Fruit fly (Drosophila melanogaster) whole organism, embryonic: ENCODE data around the gene RluA-1.

Experiments used
- Bdp1 ChIP-seq: fragments of 200-800 bp; sonication (Bioruptor generic); optimal IDR thresholded peaks from 3 replicates; lab custom pipeline; 2016; ENCODE audit warnings: missing biosample characterization, missing genetic modification characterization
- CG1233 ChIP-seq: fragments of 200-800 bp; sonication (Bioruptor generic); optimal IDR thresholded peaks from 4 replicates; lab custom pipeline; 2018; ENCODE audit warnings: missing biosample characterization, mild to moderate bottlenecking, missing genetic modification characterization
- CG13287 ChIP-seq: fragments of 200-800 bp; sonication (Bioruptor generic); IDR thresholded peaks from 2 replicates; pipeline ENCODE4 v1.3.6; 2022; ENCODE audit warnings: missing biosample characterization, missing genetic modification characterization; ENCODE audit not compliant: partially characterized antibody
- CG17802 ChIP-seq: fragments of 200-800 bp; sonication (Bioruptor generic); optimal IDR thresholded peaks from 2 replicates; lab custom pipeline; 2018; ENCODE audit warnings: missing biosample characterization, mild to moderate bottlenecking, missing genetic modification characterization, moderate library complexity
- CG18764 ChIP-seq: fragments of 200-800 bp; sonication (Bioruptor generic); optimal IDR thresholded peaks from 3 replicates; lab custom pipeline; 2016; ENCODE audit warnings: missing biosample characterization, missing genetic modification characterization
- CG2116 ChIP-seq: fragments of 200-800 bp; sonication (Bioruptor generic); optimal IDR thresholded peaks from 3 replicates; lab custom pipeline; 2018; ENCODE audit warnings: missing biosample characterization, mild to moderate bottlenecking, missing genetic modification characterization
- CG2129 ChIP-seq: fragments of 200-800 bp; sonication (Bioruptor generic); IDR thresholded peaks from 2 replicates; pipeline ENCODE4 v1.3.6; 2022; ENCODE audit warnings: missing biosample characterization, missing genetic modification characterization; ENCODE audit not compliant: partially characterized antibody
- CG34224 ChIP-seq: fragments of 200-800 bp; sonication (Bioruptor generic); IDR thresholded peaks from 3 replicates; pipeline ENCODE4 v1.3.6; 2022; ENCODE audit warnings: missing biosample characterization, missing genetic modification characterization; ENCODE audit not compliant: partially characterized antibody
- CG5245 ChIP-seq: fragments of 200-800 bp; sonication (Bioruptor generic); optimal IDR thresholded peaks from 3 replicates; lab custom pipeline; 2016; ENCODE audit warnings: missing biosample characterization, missing genetic modification characterization
- CG6654 ChIP-seq: fragments of 200-800 bp; sonication (Bioruptor generic); optimal IDR thresholded peaks from 2 replicates; lab custom pipeline; 2017; ENCODE audit warnings: missing biosample characterization, mild to moderate bottlenecking, missing genetic modification characterization
- CG6813 ChIP-seq: fragments of 200-800 bp; sonication (Bioruptor generic); optimal IDR thresholded peaks from 2 replicates; lab custom pipeline; 2017; ENCODE audit warnings: missing biosample characterization, missing genetic modification characterization, mild to moderate bottlenecking, moderate library complexity, missing genetic modification reagents
- CG7963 ChIP-seq: fragments of 200-800 bp; sonication (Bioruptor generic); IDR thresholded peaks from 3 replicates; pipeline ENCODE4 v1.3.6; 2022; ENCODE audit warnings: missing biosample characterization, missing genetic modification characterization; ENCODE audit not compliant: partially characterized antibody
- CG8924 ChIP-seq: fragments of 200-800 bp; optimal IDR thresholded peaks from 3 replicates; lab custom pipeline; 2019; ENCODE audit warnings: missing biosample characterization, mild to moderate bottlenecking, missing genetic modification characterization, moderate library complexity
- CG9437 ChIP-seq: fragments of 200-800 bp; sonication (Bioruptor generic); optimal IDR thresholded peaks from 2 replicates; lab custom pipeline; 2018; ENCODE audit warnings: missing biosample characterization, mild to moderate bottlenecking, missing genetic modification characterization
- CTCF ChIP-seq: fragments of 200-800 bp; sonication (Bioruptor generic); optimal IDR thresholded peaks from 2 replicates; lab custom pipeline; 2017; ENCODE audit warnings: missing biosample characterization, mild to moderate bottlenecking, missing genetic modification characterization, moderate library complexity
- CoRest ChIP-seq: fragments of 200-800 bp; sonication (Bioruptor generic); optimal IDR thresholded peaks from 3 replicates; lab custom pipeline; 2018; ENCODE audit warnings: missing biosample characterization, mild to moderate bottlenecking, missing genetic modification characterization, moderate library complexity
- Dp ChIP-seq: fragments of 200-800 bp; sonication (Bioruptor generic); optimal IDR thresholded peaks from 2 replicates; lab custom pipeline; 2018; ENCODE audit warnings: missing biosample characterization, mild to moderate bottlenecking, missing genetic modification characterization, moderate library complexity
- E2f2 ChIP-seq: fragments of 200-800 bp; sonication (Bioruptor generic); IDR thresholded peaks from 2 replicates; pipeline ENCODE4 v1.3.6; 2022; ENCODE audit warnings: missing biosample characterization, missing genetic modification characterization
- Gsc ChIP-seq: fragments of 200-800 bp; sonication (Bioruptor generic); IDR thresholded peaks from 2 replicates; pipeline ENCODE4 v1.3.6; 2022; ENCODE audit warnings: missing biosample characterization, missing genetic modification characterization
- HHEX ChIP-seq: fragments of 200-800 bp; sonication (Bioruptor generic); optimal IDR thresholded peaks from 3 replicates; lab custom pipeline; 2017; ENCODE audit warnings: missing biosample characterization, mild to moderate bottlenecking, missing genetic modification characterization, missing genetic modification reagents
- HmgZ ChIP-seq: fragments of 200-800 bp; sonication (Bioruptor generic); optimal IDR thresholded peaks from 2 replicates; lab custom pipeline; 2018; ENCODE audit warnings: missing biosample characterization, mild to moderate bottlenecking, missing genetic modification characterization
- MBD-R2 ChIP-seq: fragments of 200-800 bp; sonication (Bioruptor generic); IDR thresholded peaks from 2 replicates; pipeline ENCODE4 v1.3.6; 2022; ENCODE audit warnings: missing biosample characterization, missing genetic modification characterization
- Mad ChIP-seq: fragments of 200-800 bp; sonication (Bioruptor generic); optimal IDR thresholded peaks from 2 replicates; lab custom pipeline; 2016; ENCODE audit warnings: missing biosample characterization, missing genetic modification characterization
- Nf-YC ChIP-seq: fragments of 200-800 bp; optimal IDR thresholded peaks from 3 replicates; lab custom pipeline; 2019; ENCODE audit warnings: missing biosample characterization, mild to moderate bottlenecking, missing genetic modification characterization, moderate library complexity
- Scr ChIP-seq: fragments of 200-800 bp; sonication (Bioruptor generic); IDR thresholded peaks from 2 replicates; pipeline ENCODE4 v1.3.6; 2022; ENCODE audit warnings: missing biosample characterization, missing genetic modification characterization; ENCODE audit not compliant: partially characterized antibody
- Side ChIP-seq: fragments of 200-800 bp; sonication (Bioruptor generic); optimal IDR thresholded peaks from 2 replicates; lab custom pipeline; 2016; ENCODE audit warnings: missing biosample characterization, missing genetic modification characterization
- Spps ChIP-seq: fragments of 200-800 bp; sonication (Bioruptor generic); optimal IDR thresholded peaks from 2 replicates; lab custom pipeline; 2018; ENCODE audit warnings: missing biosample characterization, mild to moderate bottlenecking, missing genetic modification characterization
- Sry-δ ChIP-seq: fragments of 200-800 bp; sonication (Bioruptor generic); optimal IDR thresholded peaks from 2 replicates; lab custom pipeline; 2016; ENCODE audit warnings: missing biosample characterization, missing genetic modification characterization
- br ChIP-seq: fragments of >200 bp; optimal IDR thresholded peaks from 2 replicates; lab custom pipeline; 2017
- ci ChIP-seq: fragments of 200-800 bp; sonication (Bioruptor generic); IDR thresholded peaks from 3 replicates; pipeline ENCODE4 v1.3.6; 2022; ENCODE audit warnings: missing biosample characterization, missing genetic modification characterization
- croc ChIP-seq: fragments of 200-800 bp; sonication (Bioruptor generic); conservative IDR thresholded peaks from 3 replicates; pipeline ENCODE4 v1.3.6; 2022; ENCODE audit warnings: missing biosample characterization, missing genetic modification characterization
- disco-r ChIP-seq: fragments of 200-800 bp; sonication (Bioruptor generic); optimal IDR thresholded peaks from 2 replicates; lab custom pipeline; 2016; ENCODE audit warnings: missing biosample characterization, missing genetic modification characterization
- dmrt11E ChIP-seq: fragments of 200-800 bp; sonication (Bioruptor generic); optimal IDR thresholded peaks from 3 replicates; lab custom pipeline; 2018; ENCODE audit warnings: missing biosample characterization, mild to moderate bottlenecking, missing genetic modification characterization, moderate library complexity
- dmrt99B ChIP-seq: fragments of 200-800 bp; sonication (Bioruptor generic); optimal IDR thresholded peaks from 2 replicates; lab custom pipeline; 2018; ENCODE audit warnings: missing biosample characterization, mild to moderate bottlenecking, missing genetic modification characterization, moderate library complexity
- ftz-f1 ChIP-seq: fragments of 200-800 bp; sonication (Bioruptor generic); optimal IDR thresholded peaks from 2 replicates; lab custom pipeline; 2016; ENCODE audit warnings: missing biosample characterization, missing genetic modification characterization
- ham ChIP-seq: fragments of 200-800 bp; sonication (Bioruptor generic); IDR thresholded peaks from 2 replicates; pipeline ENCODE4 v1.3.6; 2022; ENCODE audit warnings: missing biosample characterization, missing genetic modification characterization
- hbn ChIP-seq: fragments of 200-800 bp; sonication (Bioruptor generic); IDR thresholded peaks from 2 replicates; pipeline ENCODE4 v1.3.6; 2022; ENCODE audit warnings: missing biosample characterization, missing genetic modification characterization; ENCODE audit not compliant: partially characterized antibody
- kni ChIP-seq: fragments of 200-800 bp; sonication (Bioruptor generic); optimal IDR thresholded peaks from 3 replicates; lab custom pipeline; 2017; ENCODE audit warnings: mild to moderate bottlenecking, missing biosample characterization, missing genetic modification reagents, missing genetic modification characterization
- mam ChIP-seq: fragments of 200-800 bp; sonication (Bioruptor generic); optimal IDR thresholded peaks from 3 replicates; lab custom pipeline; 2016; ENCODE audit warnings: missing biosample characterization, missing genetic modification characterization
- nau ChIP-seq: fragments of 200-800 bp; sonication (Bioruptor generic); optimal IDR thresholded peaks from 3 replicates; lab custom pipeline; 2017; ENCODE audit warnings: missing biosample characterization, mild to moderate bottlenecking, missing genetic modification characterization, missing genetic modification reagents
- nerfin-1 ChIP-seq: fragments of 200-800 bp; sonication (Bioruptor generic); optimal IDR thresholded peaks from 3 replicates; lab custom pipeline; 2019; ENCODE audit warnings: missing biosample characterization, mild to moderate bottlenecking, missing genetic modification characterization, moderate library complexity
- nerfin-2 ChIP-seq: fragments of 200-800 bp; sonication (Bioruptor generic); IDR thresholded peaks from 2 replicates; pipeline ENCODE4 v1.3.6; 2022; ENCODE audit warnings: missing biosample characterization, missing genetic modification characterization; ENCODE audit not compliant: partially characterized antibody
- nom ChIP-seq: fragments of 200-800 bp; sonication (Bioruptor generic); optimal IDR thresholded peaks from 2 replicates; lab custom pipeline; 2017; ENCODE audit warnings: missing biosample characterization, missing genetic modification characterization, mild to moderate bottlenecking, moderate library complexity, missing genetic modification reagents
- pita ChIP-seq: fragments of 200-800 bp; sonication (Bioruptor generic); optimal IDR thresholded peaks from 2 replicates; lab custom pipeline; 2017; ENCODE audit warnings: missing biosample characterization, mild to moderate bottlenecking, missing genetic modification characterization
- row ChIP-seq: fragments of 200-800 bp; sonication (Bioruptor generic); IDR thresholded peaks from 3 replicates; pipeline ENCODE4 v1.3.6; 2022; ENCODE audit warnings: missing biosample characterization, missing genetic modification characterization
- sc ChIP-seq, 3 experiments: fragments of >200 bp in 2 of 3; fragments of 200-800 bp in 1 of 3; sonication (Bioruptor generic) in 1 of 3; optimal IDR thresholded peaks; 2 replicates in 2 of 3; 3 replicates in 1 of 3; lab custom pipeline; 2017; ENCODE audit warnings: mild to moderate bottlenecking in 1 of 3, missing biosample characterization in 1 of 3, missing genetic modification characterization in 1 of 3, missing genetic modification reagents in 1 of 3
- stwl ChIP-seq: fragments of 200-800 bp; sonication (Bioruptor generic); optimal IDR thresholded peaks from 3 replicates; lab custom pipeline; 2018; ENCODE audit warnings: missing biosample characterization, mild to moderate bottlenecking, missing genetic modification characterization, moderate library complexity
- sug ChIP-seq: fragments of 200-800 bp; optimal IDR thresholded peaks from 2 replicates; lab custom pipeline; 2019; ENCODE audit warnings: missing biosample characterization, mild to moderate bottlenecking, missing genetic modification characterization, moderate library complexity
- twi ChIP-seq: fragments of 200-800 bp; optimal IDR thresholded peaks from 2 replicates; lab custom pipeline; 2019; ENCODE audit warnings: missing biosample characterization, mild to moderate bottlenecking, missing genetic modification characterization, moderate library complexity
- zen2 ChIP-seq: fragments of 200-800 bp; sonication (Bioruptor generic); IDR thresholded peaks from 3 replicates; pipeline ENCODE4 v1.3.6; 2022; ENCODE audit warnings: missing biosample characterization, missing genetic modification characterization; ENCODE audit not compliant: partially characterized antibody

Gene RluA-1

DNA sequence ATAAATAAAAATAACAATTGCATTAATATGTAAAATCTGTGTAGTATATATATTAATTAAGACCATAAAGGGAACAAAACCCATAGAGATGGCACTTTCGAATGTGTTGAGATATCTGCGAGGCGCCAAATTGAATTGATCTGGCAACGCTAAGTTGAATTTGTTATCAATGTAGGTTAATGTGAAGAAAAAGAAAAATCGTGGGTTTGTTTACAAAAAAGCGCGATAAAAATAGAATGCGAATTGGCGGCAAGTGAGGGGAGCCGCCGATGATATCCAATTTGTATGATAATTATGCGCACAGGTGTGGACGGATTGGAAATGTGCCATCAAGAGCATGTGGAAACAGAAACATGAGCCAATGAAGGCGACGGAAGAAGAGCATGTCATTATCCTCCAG, 5.7 kb upstream of the RluA-1 start (continued):
- TF ChIP-seq Scr (GFP tag; lab: Robert Waterston, UW) (peak; percentile 54; the same call in 1 of the 2 replicates), CG34224 (GFP tag; lab: Robert Waterston, UW) (peak; percentile 46), CG1233 (GFP tag; lab: Kevin White, UChicago) (no peak), twi (tag; lab: Kevin White, UChicago) (no peak), pita (no peak), ftz-f1 (GFP tag; lab: Kevin White, UChicago) (no peak), stwl (tag; lab: Kevin White, UChicago) (peak; percentile 75), nerfin-2 (peak; percentile 11; the same call in 1 of the 2 replicates), Mad (GFP tag; lab: Kevin White, UChicago) (no peak), CG2129 (GFP tag; lab: Robert Waterston, UW) (no peak), nau (peak; percentile 31), CG17802 (tag; lab: Kevin White, UChicago) (no peak), zen2 (GFP tag; lab: Robert Waterston, UW) (no peak), CTCF (GFP tag; lab: Kevin White, UChicago) (peak; percentile 29), CG18764 (GFP tag; lab: Kevin White, UChicago) (no peak), CG13287 (GFP tag; lab: Robert Waterston, UW) (peak; percentile 74), Spps (tag; lab: Kevin White, UChicago) (no peak), kni (GFP tag; lab: Kevin White, UChicago) (peak; percentile 44), CG2116 (GFP tag; lab: Kevin White, UChicago) (peak; percentile 39), MBD-R2 (GFP tag; lab: Robert Waterston, UW) (peak; percentile 34; the same call in 1 of the 2 replicates), HmgZ (tag; lab: Kevin White, UChicago) (peak; percentile 26), CG9437 (GFP tag; lab: Kevin White, UChicago) (no peak), br (lab: Kevin White, UChicago) (no peak), HHEX (GFP tag; lab: Kevin White, UChicago) (no peak), CG6813 (GFP tag; lab: Kevin White, UChicago) (no peak), Nf-YC (no peak), Dp (GFP tag; lab: Kevin White, UChicago) (peak; percentile 99), ci (GFP tag; lab: Robert Waterston, UW) (0 out of 3 replicates have a peak, but pooled peaks have one; percentile 28)

DNA sequence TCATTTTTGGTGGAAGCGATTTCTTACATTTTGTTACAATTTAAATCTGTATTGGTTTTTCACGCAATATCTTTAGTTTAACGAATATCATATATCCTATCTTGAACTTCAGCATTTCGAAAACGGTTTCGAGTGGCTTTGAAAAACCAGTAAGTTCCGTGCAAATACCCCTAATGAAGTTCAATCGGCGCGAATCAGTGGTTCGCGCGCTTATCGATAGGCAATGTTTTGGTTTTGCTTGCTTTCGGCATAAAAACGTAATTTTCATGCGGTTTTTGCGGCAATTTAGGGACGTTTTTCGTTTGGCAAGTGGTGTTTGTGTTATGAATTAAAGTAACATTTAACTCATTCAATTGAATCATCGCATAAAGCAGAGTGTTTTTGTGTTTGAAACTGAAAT, 2.7 kb upstream of the RluA-1 start, which contains the start of gene RluA-2:
Gene RluA-2, plus strand, starts transcription at position 195 of the 400 bp plus-strand sequence.
- TF ChIP-seq disco-r (GFP tag; lab: Kevin White, UChicago) (no peak), sug (tag; lab: Kevin White, UChicago) (no peak), mam (GFP tag; lab: Kevin White, UChicago) (no peak), Side (GFP tag; lab: Kevin White, UChicago) (no peak), CoRest (tag; lab: Kevin White, UChicago) (no peak), nerfin-1 (tag; lab: Kevin White, UChicago) (no peak), hbn (GFP tag; lab: Robert Waterston, UW) (peak; percentile 15; the same call in 1 of the 2 replicates), dmrt11E (tag; lab: Kevin White, UChicago) (no peak), ham (GFP tag; lab: Robert Waterston, UW) (no peak), dmrt99B (tag; lab: Kevin White, UChicago) (no peak), row (0 out of 3 replicates have a peak, but pooled peaks have one; percentile 11), Bdp1 (GFP tag; lab: Kevin White, UChicago) (no peak), E2f2 (GFP tag; lab: Robert Waterston, UW) (peak; percentile 48), croc (GFP tag; lab: Robert Waterston, UW) (no peak), sc (optimal IDR thresholded peaks at IDR 0.05; lab: Kevin White, UChicago) (no peak), sc (GFP tag; optimal IDR thresholded peaks at IDR 0.05; lab: Kevin White, UChicago) (no peak), CG6654 (no peak), Gsc (no peak), Sry-δ (GFP tag; lab: Kevin White, UChicago) (no peak), CG5245 (GFP tag; lab: Kevin White, UChicago) (no peak), CG9437 (GFP tag; lab: Kevin White, UChicago) (no peak), nom (GFP tag; lab: Kevin White, UChicago) (no peak), CG8924 (tag; lab: Kevin White, UChicago) (no peak), CG7963 (no peak)
